Worm (Caenorhabditis elegans): ENCODE measurements around the gene romo-1.

DNA sequence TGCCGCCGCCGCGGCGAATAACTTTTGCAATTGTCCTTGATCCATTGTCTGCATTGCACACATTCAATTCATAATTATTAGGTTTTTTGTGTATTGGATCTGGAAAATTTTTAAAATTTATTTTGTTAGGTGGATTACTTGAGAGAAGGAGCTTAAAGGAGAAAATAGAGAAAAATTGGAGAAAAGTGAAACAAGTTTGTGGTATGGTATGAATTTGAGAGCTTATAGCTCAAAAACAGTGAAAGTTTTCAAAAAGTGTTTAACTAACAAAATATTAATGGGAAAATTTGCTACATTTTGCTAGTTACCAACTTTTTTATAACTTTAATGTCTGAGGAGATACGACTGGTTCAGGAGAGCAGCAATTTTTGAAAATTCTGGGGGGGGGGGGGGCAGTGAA is 48.0 kb upstream of the romo-1 start, which contains the start of gene ztf-22:
- TF ChIP-seq T22C8.4 (GFP tag; IDR thresholded peaks at IDR 0.05) (no peak), flt-1 (GFP tag; IDR thresholded peaks at IDR 0.05) (no peak)
